Fruit fly (Drosophila melanogaster) whole organism, embryonic: ENCODE measurements around the gene CG42538.

Experiments
- CG1024 ChIP-seq: fragments of 200-800 bp; sonication (Bioruptor generic); IDR thresholded peaks from 2 replicates; pipeline ENCODE4 v1.3.6; 2022; ENCODE audit warnings: missing biosample characterization, missing genetic modification characterization
- CG10979 ChIP-seq: fragments of 200-800 bp; sonication (Bioruptor generic); optimal IDR thresholded peaks from 2 replicates; lab custom pipeline; 2018; ENCODE audit warnings: missing biosample characterization, mild to moderate bottlenecking, missing genetic modification characterization, moderate library complexity
- CG11560 ChIP-seq: fragments of 200-800 bp; sonication (Bioruptor generic); IDR thresholded peaks from 3 replicates; pipeline ENCODE4 v1.3.6; 2022; ENCODE audit warnings: missing biosample characterization, missing genetic modification characterization
- CG11696 ChIP-seq: fragments of 200-800 bp; sonication (Bioruptor generic); IDR thresholded peaks from 2 replicates; pipeline ENCODE4 v1.3.6; 2022; ENCODE audit warnings: missing biosample characterization, missing genetic modification characterization
- CG12104 ChIP-seq: fragments of 200-800 bp; sonication (Bioruptor generic); optimal IDR thresholded peaks from 3 replicates; lab custom pipeline; 2016; ENCODE audit warnings: missing biosample characterization, missing genetic modification characterization
- CG12391 ChIP-seq: fragments of 200-800 bp; sonication (Bioruptor generic); optimal IDR thresholded peaks from 3 replicates; lab custom pipeline; 2018; ENCODE audit warnings: missing biosample characterization, mild to moderate bottlenecking, missing genetic modification characterization, moderate library complexity
- CG12769 ChIP-seq: fragments of 200-800 bp; sonication (Bioruptor generic); optimal IDR thresholded peaks from 2 replicates; lab custom pipeline; 2019; ENCODE audit warnings: missing biosample characterization, mild to moderate bottlenecking, missing genetic modification characterization, moderate library complexity
- CG13287 ChIP-seq: fragments of 200-800 bp; sonication (Bioruptor generic); IDR thresholded peaks from 2 replicates; pipeline ENCODE4 v1.3.6; 2022; ENCODE audit warnings: missing biosample characterization, missing genetic modification characterization; ENCODE audit not compliant: partially characterized antibody
- CG15269 ChIP-seq: fragments of 200-800 bp; sonication (Bioruptor generic); optimal IDR thresholded peaks from 2 replicates; lab custom pipeline; 2018; ENCODE audit warnings: missing biosample characterization, mild to moderate bottlenecking, missing genetic modification characterization, moderate library complexity
- CG1603 ChIP-seq: fragments of 200-800 bp; sonication (Bioruptor generic); optimal IDR thresholded peaks from 2 replicates; lab custom pipeline; 2019; ENCODE audit warnings: missing biosample characterization, mild to moderate bottlenecking, missing genetic modification characterization, moderate library complexity
- CG17361 ChIP-seq: fragments of 200-800 bp; sonication (Bioruptor generic); IDR thresholded peaks from 3 replicates; pipeline ENCODE4 v1.3.6; 2022; ENCODE audit warnings: missing biosample characterization, missing genetic modification characterization
- CG17829 ChIP-seq: fragments of 200-800 bp; optimal IDR thresholded peaks from 2 replicates; lab custom pipeline; 2019; ENCODE audit warnings: missing biosample characterization, mild to moderate bottlenecking, missing genetic modification characterization, moderate library complexity
- CG2875 ChIP-seq: fragments of 200-800 bp; sonication (Bioruptor generic); optimal IDR thresholded peaks from 2 replicates; lab custom pipeline; 2017; ENCODE audit warnings: missing biosample characterization, mild to moderate bottlenecking, missing genetic modification characterization, missing genetic modification reagents
- CG31224 ChIP-seq: fragments of 200-800 bp; sonication (Bioruptor generic); IDR thresholded peaks from 2 replicates; pipeline ENCODE4 v1.3.6; 2022; ENCODE audit warnings: missing biosample characterization, missing genetic modification characterization
- CG3163 ChIP-seq: fragments of 200-800 bp; sonication (Bioruptor generic); optimal IDR thresholded peaks from 3 replicates; lab custom pipeline; 2016; ENCODE audit warnings: missing biosample characterization, missing genetic modification characterization
- CG3847 ChIP-seq: fragments of 200-800 bp; sonication (Bioruptor generic); IDR thresholded peaks from 2 replicates; pipeline ENCODE4 v1.3.6; 2022; ENCODE audit warnings: missing biosample characterization, missing genetic modification characterization
- CG42726 ChIP-seq: fragments of 200-800 bp; sonication (Bioruptor generic); IDR thresholded peaks from 2 replicates; pipeline ENCODE4 v1.3.6; 2022; ENCODE audit warnings: missing biosample characterization, missing genetic modification characterization; ENCODE audit not compliant: partially characterized antibody
- CG5245 ChIP-seq: fragments of 200-800 bp; sonication (Bioruptor generic); optimal IDR thresholded peaks from 3 replicates; lab custom pipeline; 2016; ENCODE audit warnings: missing biosample characterization, missing genetic modification characterization
- CG5953 ChIP-seq: fragments of 200-800 bp; sonication (Bioruptor generic); IDR thresholded peaks from 2 replicates; pipeline ENCODE4 v1.3.6; 2022; ENCODE audit warnings: missing biosample characterization, missing genetic modification characterization
- CG7357 ChIP-seq: fragments of 200-800 bp; sonication (Bioruptor generic); IDR thresholded peaks from 3 replicates; pipeline ENCODE4 v1.3.6; 2022; ENCODE audit warnings: missing biosample characterization, missing genetic modification characterization
- CG8281 ChIP-seq: fragments of 200-800 bp; sonication (Bioruptor generic); optimal IDR thresholded peaks from 2 replicates; lab custom pipeline; 2018; ENCODE audit warnings: missing biosample characterization, mild to moderate bottlenecking, missing genetic modification characterization, moderate library complexity
- CG8944 ChIP-seq: fragments of 200-800 bp; sonication (Bioruptor generic); optimal IDR thresholded peaks from 3 replicates; lab custom pipeline; 2016; ENCODE audit warnings: missing biosample characterization, missing genetic modification characterization
- Dbx ChIP-seq: fragments of 200-800 bp; sonication (Bioruptor generic); IDR thresholded peaks from 3 replicates; pipeline ENCODE4 v1.3.6; 2022; ENCODE audit warnings: missing biosample characterization, missing genetic modification characterization
- Dip2 ChIP-seq: fragments of 200-800 bp; sonication (Bioruptor generic); IDR thresholded peaks from 2 replicates; pipeline ENCODE4 v1.3.6; 2022; ENCODE audit warnings: missing biosample characterization, missing genetic modification characterization
- Nf-YA ChIP-seq: fragments of 200-800 bp; sonication (Bioruptor generic); IDR thresholded peaks from 2 replicates; pipeline ENCODE4 v1.3.6; 2022; ENCODE audit warnings: missing biosample characterization, missing genetic modification characterization
- Sin3A ChIP-seq: fragments of >200 bp; optimal IDR thresholded peaks from 2 replicates; lab custom pipeline; 2018
- Spps ChIP-seq: fragments of 200-800 bp; sonication (Bioruptor generic); optimal IDR thresholded peaks from 2 replicates; lab custom pipeline; 2018; ENCODE audit warnings: missing biosample characterization, mild to moderate bottlenecking, missing genetic modification characterization
- Xrp1 ChIP-seq: fragments of 200-800 bp; sonication (Bioruptor generic); IDR thresholded peaks from 2 replicates; pipeline ENCODE4 v1.3.6; 2022; ENCODE audit warnings: missing biosample characterization, missing genetic modification characterization
- ab ChIP-seq: fragments of 200-800 bp; sonication (Bioruptor generic); optimal IDR thresholded peaks from 2 replicates; lab custom pipeline; 2016; ENCODE audit warnings: missing biosample characterization, missing genetic modification characterization
- abd-A ChIP-seq: fragments of 200-800 bp; sonication (Bioruptor generic); optimal IDR thresholded peaks from 3 replicates; lab custom pipeline; 2019; ENCODE audit warnings: missing biosample characterization, mild to moderate bottlenecking, missing genetic modification characterization, moderate library complexity
- ac ChIP-seq: fragments of 200-800 bp; sonication (Bioruptor generic); optimal IDR thresholded peaks from 3 replicates; lab custom pipeline; 2017; ENCODE audit warnings: missing biosample characterization, mild to moderate bottlenecking, missing genetic modification characterization
- bigmax ChIP-seq: fragments of 200-800 bp; sonication (Bioruptor generic); optimal IDR thresholded peaks from 2 replicates; lab custom pipeline; 2018; ENCODE audit warnings: missing biosample characterization, mild to moderate bottlenecking, missing genetic modification characterization
- cato ChIP-seq: fragments of 200-800 bp; sonication (Bioruptor generic); optimal IDR thresholded peaks from 2 replicates; lab custom pipeline; 2016; ENCODE audit warnings: missing biosample characterization, missing genetic modification characterization, borderline replicate concordance
- crol ChIP-seq: fragments of 200-800 bp; sonication (Bioruptor generic); IDR thresholded peaks from 2 replicates; pipeline ENCODE4 v1.3.6; 2022; ENCODE audit warnings: missing biosample characterization, missing genetic modification characterization
- dati ChIP-seq: fragments of 200-800 bp; sonication (Bioruptor generic); IDR thresholded peaks from 2 replicates; pipeline ENCODE4 v1.3.6; 2022; ENCODE audit warnings: missing biosample characterization, missing genetic modification characterization
- dysf ChIP-seq: fragments of 200-800 bp; sonication (Bioruptor generic); IDR thresholded peaks from 3 replicates; pipeline ENCODE4 v1.3.6; 2022; ENCODE audit warnings: missing biosample characterization, missing genetic modification characterization
- ewg ChIP-seq: fragments of 200-800 bp; sonication (Bioruptor generic); optimal IDR thresholded peaks from 3 replicates; lab custom pipeline; 2017; ENCODE audit warnings: mild to moderate bottlenecking, missing biosample characterization, missing genetic modification reagents, missing genetic modification characterization
- gem ChIP-seq: fragments of 200-800 bp; sonication (Bioruptor generic); optimal IDR thresholded peaks from 2 replicates; lab custom pipeline; 2019; ENCODE audit warnings: missing biosample characterization, mild to moderate bottlenecking, missing genetic modification characterization, moderate library complexity
- gro ChIP-seq: fragments of 200-800 bp; sonication (Bioruptor generic); optimal IDR thresholded peaks from 2 replicates; lab custom pipeline; 2016; ENCODE audit warnings: missing biosample characterization, missing genetic modification characterization
- jing ChIP-seq: fragments of 200-800 bp; sonication (Bioruptor generic); optimal IDR thresholded peaks from 2 replicates; lab custom pipeline; 2018; ENCODE audit warnings: missing biosample characterization, mild to moderate bottlenecking, missing genetic modification characterization
- kah ChIP-seq: fragments of 200-800 bp; sonication (Bioruptor generic); optimal IDR thresholded peaks from 2 replicates; lab custom pipeline; 2018; ENCODE audit warnings: missing biosample characterization, mild to moderate bottlenecking, missing genetic modification characterization
- kay ChIP-seq: fragments of 200-800 bp; sonication (Bioruptor generic); optimal IDR thresholded peaks from 2 replicates; lab custom pipeline; 2016; ENCODE audit warnings: missing biosample characterization, missing genetic modification characterization
- lab ChIP-seq: fragments of 200-800 bp; sonication (Bioruptor generic); optimal IDR thresholded peaks from 3 replicates; lab custom pipeline; 2017; ENCODE audit warnings: missing biosample characterization, missing genetic modification characterization, mild to moderate bottlenecking, moderate library complexity, missing genetic modification reagents
- nmo ChIP-seq: fragments of 200-800 bp; sonication (Bioruptor generic); optimal IDR thresholded peaks from 2 replicates; lab custom pipeline; 2018; ENCODE audit warnings: missing biosample characterization, mild to moderate bottlenecking, missing genetic modification characterization, moderate library complexity
- phol ChIP-seq: fragments of 200-800 bp; sonication (Bioruptor generic); optimal IDR thresholded peaks from 3 replicates; lab custom pipeline; 2018; ENCODE audit warnings: missing biosample characterization, mild to moderate bottlenecking, missing genetic modification characterization, moderate library complexity
- repo ChIP-seq: fragments of 200-800 bp; sonication (Bioruptor generic); optimal IDR thresholded peaks from 2 replicates; lab custom pipeline; 2016; ENCODE audit warnings: missing biosample characterization, missing genetic modification characterization
- run ChIP-seq: fragments of 200-800 bp; sonication (Bioruptor generic); optimal IDR thresholded peaks from 3 replicates; lab custom pipeline; 2018; ENCODE audit warnings: missing biosample characterization, mild to moderate bottlenecking, missing genetic modification characterization
- sc ChIP-seq, 3 experiments: fragments of >200 bp in 2 of 3; fragments of 200-800 bp in 1 of 3; sonication (Bioruptor generic) in 1 of 3; optimal IDR thresholded peaks; 2 replicates in 2 of 3; 3 replicates in 1 of 3; lab custom pipeline; 2017; ENCODE audit warnings: mild to moderate bottlenecking in 1 of 3, missing biosample characterization in 1 of 3, missing genetic modification characterization in 1 of 3, missing genetic modification reagents in 1 of 3
- slbo ChIP-seq: fragments of 200-800 bp; sonication (Bioruptor generic); IDR thresholded peaks from 2 replicates; pipeline ENCODE4 v1.3.6; 2022; ENCODE audit warnings: missing biosample characterization, missing genetic modification characterization
- tup ChIP-seq: fragments of 200-800 bp; sonication (Bioruptor generic); optimal IDR thresholded peaks from 2 replicates; lab custom pipeline; 2016; ENCODE audit warnings: missing biosample characterization, mild to moderate bottlenecking, missing genetic modification characterization, moderate library complexity

Gene CG42538

DNA sequence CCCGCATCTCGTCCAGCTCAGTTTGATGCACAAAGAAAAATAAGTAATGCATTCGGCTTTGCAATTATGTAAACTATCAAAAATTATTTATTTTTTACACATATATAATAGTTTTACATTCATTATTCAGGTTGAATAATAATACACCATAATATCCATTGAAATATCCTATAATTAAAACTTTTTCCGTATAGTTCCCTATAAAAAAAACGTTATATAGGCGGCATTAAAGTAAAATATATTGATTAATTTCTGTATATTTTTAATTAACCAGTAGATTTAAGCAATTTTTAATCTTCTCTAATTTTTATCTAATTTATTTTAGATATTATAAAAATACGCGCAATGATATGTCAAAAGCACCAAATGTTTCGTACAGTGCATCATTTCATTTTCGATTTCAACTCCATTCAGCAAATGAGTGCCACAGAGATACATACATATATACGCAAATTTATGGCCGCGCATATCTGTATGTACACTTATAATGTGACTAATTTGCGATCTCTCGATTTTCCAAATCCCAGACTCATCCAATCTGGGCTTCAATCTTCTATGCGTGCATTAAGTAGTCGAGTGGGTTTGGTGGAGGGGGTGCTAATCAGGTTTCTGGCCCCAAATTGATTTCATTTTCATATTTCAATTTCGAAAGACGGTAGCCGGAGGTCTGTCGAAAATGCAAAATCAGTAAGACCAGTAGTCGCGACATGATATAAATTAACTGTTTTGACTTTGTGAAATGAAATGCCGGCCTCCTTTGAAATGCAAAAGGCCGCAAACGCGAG is 20.9 kb upstream of the CG42538 start (continued):
- peak; percentile 46 for TF ChIP-seq nmo (GFP tag; lab: Kevin White, UChicago)
- TF ChIP-seq Dip2 (GFP tag; lab: Robert Waterston, UW): no peak
- TF ChIP-seq CG12391 (tag; lab: Kevin White, UChicago): peak; percentile 56
- TF ChIP-seq Spps (tag; lab: Kevin White, UChicago): no peak
- TF ChIP-seq cato (GFP tag; lab: Kevin White, UChicago): no peak
- peak; percentile 42 for TF ChIP-seq CG15269 (tag; lab: Kevin White, UChicago)
- no peak for TF ChIP-seq CG12104 (GFP tag; lab: Kevin White, UChicago)
- TF ChIP-seq abd-A: peak; percentile 63
- no peak for TF ChIP-seq Sin3A (lab: Kevin White, UChicago)
- TF ChIP-seq bigmax (GFP tag; lab: Kevin White, UChicago): no peak
- TF ChIP-seq Dbx: no peak
- no peak for TF ChIP-seq ac (GFP tag; lab: Kevin White, UChicago)
- no peak for TF ChIP-seq Nf-YA
- TF ChIP-seq CG8281 (tag; lab: Kevin White, UChicago): no peak
- TF ChIP-seq lab (GFP tag; lab: Kevin White, UChicago): no peak
- TF ChIP-seq ewg (GFP tag; lab: Kevin White, UChicago): no peak
- peak; percentile 35 for TF ChIP-seq CG10979 (tag; lab: Kevin White, UChicago)
- TF ChIP-seq dysf (GFP tag; lab: Robert Waterston, UW): no peak
- TF ChIP-seq run (tag; lab: Kevin White, UChicago): no peak
- TF ChIP-seq CG17361: peak; percentile 80
- TF ChIP-seq sc (optimal IDR thresholded peaks at IDR 0.05; lab: Kevin White, UChicago): no peak
- TF ChIP-seq sc (GFP tag; optimal IDR thresholded peaks at IDR 0.05; lab: Kevin White, UChicago): no peak
- TF ChIP-seq CG3163 (GFP tag; lab: Kevin White, UChicago): no peak
- no peak for TF ChIP-seq CG13287
- no peak for TF ChIP-seq CG1024
- peak; percentile 9 for TF ChIP-seq gro
- no peak for TF ChIP-seq CG3847 (GFP tag; lab: Robert Waterston, UW)
- TF ChIP-seq kah (GFP tag; lab: Kevin White, UChicago): no peak
- no peak for TF ChIP-seq ab
- TF ChIP-seq CG12769 (tag; lab: Kevin White, UChicago): no peak
- TF ChIP-seq kay (GFP tag; lab: Kevin White, UChicago): no peak
- no peak for TF ChIP-seq dati (GFP tag; lab: Robert Waterston, UW)
- TF ChIP-seq CG11696 (GFP tag; lab: Robert Waterston, UW): no peak
- TF ChIP-seq phol (tag; lab: Kevin White, UChicago): peak; percentile 43
- TF ChIP-seq CG7357 (GFP tag; lab: Robert Waterston, UW): no peak
- TF ChIP-seq CG5953 (GFP tag; lab: Robert Waterston, UW): no peak
- no peak for TF ChIP-seq CG31224 (GFP tag; lab: Robert Waterston, UW)
- no peak for TF ChIP-seq CG1603 (tag; lab: Kevin White, UChicago)
- no peak for TF ChIP-seq CG8944 (GFP tag; lab: Kevin White, UChicago)
- no peak for TF ChIP-seq crol (GFP tag; lab: Robert Waterston, UW)
- no peak for TF ChIP-seq CG5245 (GFP tag; lab: Kevin White, UChicago)
- peak; percentile 57 for TF ChIP-seq CG17829
- no peak for TF ChIP-seq CG2875
- no peak for TF ChIP-seq repo
- TF ChIP-seq CG42726 (GFP tag; lab: Robert Waterston, UW): no peak
- TF ChIP-seq Xrp1 (GFP tag; lab: Robert Waterston, UW): 0 out of 2 replicates have a peak, but pooled peaks have one; percentile 13
- no peak for TF ChIP-seq jing
- TF ChIP-seq slbo (GFP tag; lab: Robert Waterston, UW): no peak
- peak; percentile 59 for TF ChIP-seq gem (tag; lab: Kevin White, UChicago)
- TF ChIP-seq CG11560: no peak
- no peak for TF ChIP-seq tup (GFP tag; lab: Kevin White, UChicago)
